Worm (Caenorhabditis elegans) whole organism, midembryonic: ENCODE data around the gene C11H1.5.

Experiments used
- cog-1 ChIP-seq: sonication (generic microtip); optimal IDR thresholded peaks from 2 replicates; lab custom pipeline; 2016; ENCODE audit warnings: missing genetic modification characterization, missing compliant biosample characterization
- flt-1 ChIP-seq: fragments of 200-800 bp; sonication (Bioruptor generic); IDR thresholded peaks from 2 replicates; pipeline ENCODE4 v1.3.6; 2022; ENCODE audit warnings: missing genetic modification characterization, missing compliant biosample characterization
- klf-2 ChIP-seq: fragments of 200-800 bp; sonication (Bioruptor generic); conservative IDR thresholded peaks from 2 replicates; pipeline ENCODE4 v1.3.6; 2022; ENCODE audit warnings: missing genetic modification reagents, missing genetic modification characterization, missing compliant biosample characterization
- med-1 ChIP-seq: sonication (generic microtip); optimal IDR thresholded peaks from 2 replicates; lab custom pipeline; 2017; ENCODE audit warnings: missing genetic modification characterization, mild to moderate bottlenecking, missing compliant biosample characterization, antibody characterized with exemption, missing genetic modification reagents; ENCODE audit not compliant: insufficient read depth
- tab-1 ChIP-seq: fragments of 200-800 bp; sonication (Bioruptor generic); IDR thresholded peaks from 2 replicates; pipeline ENCODE4 v1.3.6; 2022; ENCODE audit warnings: missing genetic modification characterization, missing compliant biosample characterization
- ztf-29 ChIP-seq: fragments of 200-800 bp; sonication (Bioruptor generic); IDR thresholded peaks from 2 replicates; pipeline ENCODE4 v1.3.6; 2022; ENCODE audit warnings: missing genetic modification reagents, missing genetic modification characterization, missing compliant biosample characterization

DNA sequence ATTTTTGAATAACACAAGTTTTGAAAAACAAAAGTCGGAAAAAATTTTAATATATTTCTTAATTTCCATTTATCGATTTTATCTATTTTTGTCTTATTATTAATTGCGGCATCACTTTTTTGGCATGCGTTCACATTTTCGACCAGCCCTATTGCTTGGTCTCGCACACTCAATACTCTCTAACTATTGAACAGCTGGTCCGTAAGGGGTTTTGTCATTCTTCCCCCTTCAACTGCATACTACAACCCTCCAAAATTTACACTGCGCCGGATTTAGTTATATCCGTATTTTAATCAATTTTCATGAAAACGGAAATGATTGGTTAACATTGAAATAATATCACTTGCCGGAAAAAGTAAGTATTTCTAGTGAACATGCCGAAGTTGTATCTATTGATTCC lies 24.4 kb upstream of the C11H1.5 start, which contains the start of gene C11H1.7:
- TF ChIP-seq ztf-29 (GFP tag; lab: Robert Waterston, UW) (no peak), cog-1 (no peak), tab-1 (no peak), med-1 (GFP tag; lab: Kevin White, UChicago) (no peak), flt-1 (GFP tag; lab: Robert Waterston, UW) (no peak), klf-2 (GFP tag; lab: Robert Waterston, UW) (no peak)
